Fruit fly (Drosophila melanogaster): ENCODE data around the gene CG12605.

DNA sequence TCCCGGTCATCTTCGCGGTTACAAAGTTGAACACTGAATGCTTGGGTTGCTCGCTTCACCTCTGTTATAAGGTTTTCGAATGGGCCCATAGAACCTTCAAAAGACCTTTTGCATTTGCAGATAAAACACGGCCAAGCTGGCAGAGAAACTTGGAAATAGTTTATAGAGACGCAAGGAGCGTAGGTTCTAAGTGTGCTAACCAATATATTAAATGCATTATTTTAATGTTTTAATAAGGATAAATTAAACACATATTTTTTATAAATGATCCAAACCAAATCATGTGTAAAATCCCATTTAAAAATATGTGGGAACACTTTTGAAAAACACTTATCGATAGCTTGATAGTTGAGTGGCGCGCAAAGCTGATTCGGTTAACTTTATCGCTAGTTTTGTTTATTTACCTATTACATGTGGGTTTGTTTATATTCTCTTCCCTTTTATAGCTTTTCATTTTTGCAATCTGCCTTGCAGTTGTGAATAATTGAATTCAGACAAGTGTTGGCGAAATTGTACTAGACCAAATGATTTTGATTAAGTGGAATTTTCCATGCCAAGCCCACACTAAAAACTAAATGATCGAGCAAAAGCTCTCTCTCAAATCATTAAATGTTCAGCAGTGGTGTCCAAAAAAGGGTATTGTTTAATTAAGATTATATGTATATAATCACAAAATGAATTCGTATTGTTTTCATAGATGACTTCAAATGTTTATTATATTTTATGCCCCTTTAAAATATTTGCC lies 24.3 kb downstream of the CG12605 start, which contains the start of gene CG12766:
- TF ChIP-seq svp (GFP tag) (peak; percentile 10), salr (GFP tag; optimal IDR thresholded peaks at IDR 0.05) (no peak), CG6854 (GFP tag; optimal IDR thresholded peaks at IDR 0.05) (no peak), cyc (GFP tag; optimal IDR thresholded peaks at IDR 0.05) (no peak), CG11294 (GFP tag; IDR thresholded peaks at IDR 0.05) (0 out of 2 replicates have a peak, but pooled peaks have one; percentile 8), Sox14 (GFP tag; optimal IDR thresholded peaks at IDR 0.05) (no peak), lz (GFP tag; optimal IDR thresholded peaks at IDR 0.05) (no peak), fd59A (GFP tag; optimal IDR thresholded peaks at IDR 0.05) (no peak), dac (GFP tag; optimal IDR thresholded peaks at IDR 0.05) (no peak)

Data from whole organism, prepupa.